Worm (Caenorhabditis elegans): ENCODE data around the gene ugt-8.

Gene ugt-8

DNA sequence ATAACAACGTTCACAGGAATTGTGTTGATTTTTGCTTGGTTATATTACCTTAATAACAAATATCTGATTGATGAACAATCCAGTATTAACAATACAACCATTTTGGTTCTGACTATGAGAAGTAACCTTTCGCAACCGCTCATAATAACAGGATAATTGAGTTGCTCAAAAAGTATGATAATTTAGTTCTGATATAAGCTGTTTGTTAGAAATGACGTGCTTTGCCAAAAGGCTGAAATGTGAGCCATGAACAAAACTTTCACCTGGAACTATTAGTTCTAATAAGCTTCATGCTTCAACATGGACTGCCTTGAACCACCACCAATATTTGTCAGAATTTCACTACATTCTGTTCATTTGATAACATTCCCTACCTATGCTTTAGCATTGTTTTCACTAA, 20.9 kb downstream of the ugt-8 start, which contains the start of gene srh-20:
TSS of gene srh-20 (plus strand) at position 301 of the 400 bp plus-strand sequence.
- TF ChIP-seq hmbx-1 (tag; optimal IDR thresholded peaks at IDR 0.05) (no peak), ceh-13 (GFP tag; optimal IDR thresholded peaks at IDR 0.05) (no peak), sea-1 (GFP tag; conservative IDR thresholded peaks at IDR 0.05) (no peak), F13C5.2 (tag; optimal IDR thresholded peaks at IDR 0.05) (no peak), aly-1 (tag; optimal IDR thresholded peaks at IDR 0.05) (no peak), ama-1 (optimal IDR thresholded peaks at IDR 0.05) (no peak), tbx-11 (GFP tag; IDR thresholded peaks at IDR 0.05) (no peak), pes-1 (GFP tag; IDR thresholded peaks at IDR 0.05) (no peak), tbx-37 (GFP tag; conservative IDR thresholded peaks at IDR 0.05) (no peak), hmg-4 (GFP tag; optimal IDR thresholded peaks at IDR 0.05) (no peak), ceh-36 (tag; optimal IDR thresholded peaks at IDR 0.05) (no peak), B0310.2 (tag; optimal IDR thresholded peaks at IDR 0.05) (no peak), flt-1 (GFP tag; IDR thresholded peaks at IDR 0.05) (no peak), scrt-1 (GFP tag; IDR thresholded peaks at IDR 0.05) (no peak), ets-7 (tag; optimal IDR thresholded peaks at IDR 0.05) (no peak), hnd-1 (tag; optimal IDR thresholded peaks at IDR 0.05) (no peak), tra-4 (tag; optimal IDR thresholded peaks at IDR 0.05) (no peak)

DNA sequence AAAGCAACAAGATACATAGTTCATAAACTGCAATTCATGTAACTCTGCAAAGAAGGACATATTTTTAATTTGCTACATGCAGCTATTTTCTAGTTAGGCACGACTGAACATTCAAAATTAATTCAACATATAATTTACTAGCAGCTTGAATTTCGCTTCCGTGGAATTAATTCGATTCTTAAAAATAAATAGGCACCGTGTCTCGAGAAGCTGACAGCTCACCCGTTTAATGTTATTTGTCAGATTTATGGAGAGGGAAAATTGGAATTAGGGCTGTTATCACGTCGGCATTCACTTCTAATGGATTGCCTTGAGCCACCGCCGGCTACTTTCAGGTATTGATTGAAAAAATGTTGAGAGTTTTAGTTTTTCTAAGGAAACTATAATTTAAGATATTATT, 22.6 kb downstream of the ugt-8 start, which contains the start of gene srh-21:
TSS of gene srh-21 (plus strand) at position 301 of the 400 bp plus-strand sequence.
- no peak for TF ChIP-seq hmg-4 (GFP tag; optimal IDR thresholded peaks at IDR 0.05)
- TF ChIP-seq hnd-1 (tag; optimal IDR thresholded peaks at IDR 0.05) = no peak
- TF ChIP-seq scrt-1 (GFP tag; IDR thresholded peaks at IDR 0.05) = no peak
- TF ChIP-seq ama-1 (optimal IDR thresholded peaks at IDR 0.05) = no peak
- TF ChIP-seq tra-4 (tag; optimal IDR thresholded peaks at IDR 0.05) = no peak
- TF ChIP-seq sea-1 (GFP tag; conservative IDR thresholded peaks at IDR 0.05) = no peak
- no peak for TF ChIP-seq ets-7 (tag; optimal IDR thresholded peaks at IDR 0.05)
- no peak for TF ChIP-seq flt-1 (GFP tag; IDR thresholded peaks at IDR 0.05)
- no peak for TF ChIP-seq aly-1 (tag; optimal IDR thresholded peaks at IDR 0.05)
- no peak for TF ChIP-seq pes-1 (GFP tag; IDR thresholded peaks at IDR 0.05)
- no peak for TF ChIP-seq hmbx-1 (tag; optimal IDR thresholded peaks at IDR 0.05)
- TF ChIP-seq F13C5.2 (tag; optimal IDR thresholded peaks at IDR 0.05) = no peak
- no peak for TF ChIP-seq tbx-37 (GFP tag; conservative IDR thresholded peaks at IDR 0.05)
- no peak for TF ChIP-seq tbx-11 (GFP tag; IDR thresholded peaks at IDR 0.05)
- TF ChIP-seq B0310.2 (tag; optimal IDR thresholded peaks at IDR 0.05) = no peak
- no peak for TF ChIP-seq ceh-13 (GFP tag; optimal IDR thresholded peaks at IDR 0.05)

DNA sequence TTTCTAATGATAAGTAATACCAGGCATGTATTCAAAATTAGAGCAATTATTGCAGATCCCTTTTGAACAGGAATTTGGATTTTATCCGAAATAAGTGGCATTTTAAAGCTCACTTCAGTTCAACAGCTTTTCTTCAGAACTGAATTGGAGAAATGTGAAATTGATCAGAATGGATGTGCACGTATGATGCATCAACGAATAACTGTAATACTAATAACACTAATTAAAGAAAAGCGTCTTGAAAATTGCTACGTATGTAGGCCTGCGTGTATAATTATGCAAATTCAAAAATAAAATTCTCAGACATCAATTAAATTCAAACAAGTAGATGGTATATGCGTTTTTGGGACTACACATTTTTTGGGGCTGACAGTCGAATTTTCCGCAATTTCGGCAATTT, 26.1 kb downstream of the ugt-8 start, which contains the start of gene str-205:
TSS of gene str-205 (minus strand) at position 101 of the 400 bp plus-strand sequence.
- TF ChIP-seq tra-4 (tag; optimal IDR thresholded peaks at IDR 0.05) (no peak), tbx-11 (GFP tag; IDR thresholded peaks at IDR 0.05) (no peak), ama-1 (optimal IDR thresholded peaks at IDR 0.05) (no peak), tbx-37 (GFP tag; conservative IDR thresholded peaks at IDR 0.05) (no peak), hmg-4 (GFP tag; optimal IDR thresholded peaks at IDR 0.05) (no peak), F13C5.2 (tag; optimal IDR thresholded peaks at IDR 0.05) (no peak), pes-1 (GFP tag; IDR thresholded peaks at IDR 0.05) (no peak), aly-1 (tag; optimal IDR thresholded peaks at IDR 0.05) (no peak), B0310.2 (tag; optimal IDR thresholded peaks at IDR 0.05) (no peak), hnd-1 (tag; optimal IDR thresholded peaks at IDR 0.05) (no peak), hmbx-1 (tag; optimal IDR thresholded peaks at IDR 0.05) (no peak), ets-7 (tag; optimal IDR thresholded peaks at IDR 0.05) (no peak), sea-1 (GFP tag; conservative IDR thresholded peaks at IDR 0.05) (no peak), ceh-13 (GFP tag; optimal IDR thresholded peaks at IDR 0.05) (no peak)

DNA sequence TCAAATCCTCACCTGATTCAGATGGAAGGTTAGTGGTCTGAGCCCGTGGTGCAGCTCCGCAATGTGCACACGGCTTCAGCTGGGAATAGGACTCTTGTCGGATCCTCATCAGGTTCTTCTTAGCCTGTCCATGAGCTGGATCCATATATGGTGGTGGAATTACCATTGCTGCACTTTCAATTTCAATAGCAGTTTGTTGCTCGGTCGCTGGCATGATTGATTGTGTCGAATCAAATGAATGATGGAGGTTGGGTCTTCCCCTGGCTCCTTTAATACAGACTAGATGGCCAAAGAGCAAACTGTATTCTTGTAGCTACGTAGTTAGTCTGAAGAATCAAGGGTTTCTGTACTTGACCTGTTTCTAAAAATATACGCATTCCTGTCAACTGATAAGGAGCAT, 29.1 kb downstream of the ugt-8 start, which contains the start of gene C02E7.10:
TSS of gene C02E7.10 (minus strand) at position 232 of the 400 bp plus-strand sequence.
- TF ChIP-seq tbx-37 (GFP tag; conservative IDR thresholded peaks at IDR 0.05) = no peak
- no peak for TF ChIP-seq hmg-4 (GFP tag; optimal IDR thresholded peaks at IDR 0.05)
- TF ChIP-seq F13C5.2 (tag; optimal IDR thresholded peaks at IDR 0.05) = no peak
- no peak for TF ChIP-seq pes-1 (GFP tag; IDR thresholded peaks at IDR 0.05)
- TF ChIP-seq ets-7 (tag; optimal IDR thresholded peaks at IDR 0.05) = no peak
- no peak for TF ChIP-seq aly-1 (tag; optimal IDR thresholded peaks at IDR 0.05)

DNA sequence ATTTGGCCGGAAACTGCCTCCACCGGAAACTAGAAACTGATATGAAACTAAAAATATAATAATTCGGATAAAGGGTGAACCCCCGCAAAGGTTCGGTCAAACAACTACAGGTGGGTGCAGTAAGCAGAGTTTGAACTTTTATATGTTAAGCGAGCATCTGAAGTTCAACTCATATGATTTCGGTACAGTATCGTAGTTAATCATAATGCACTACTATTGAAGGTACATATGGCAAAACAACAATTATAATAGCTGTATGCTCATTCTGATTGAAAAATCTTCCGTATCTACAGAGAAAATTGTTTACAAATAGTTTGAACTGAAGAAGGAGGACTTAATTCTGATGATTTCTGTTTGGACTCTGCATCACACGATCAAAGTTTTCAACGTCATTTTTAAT, 29.5 kb downstream of the ugt-8 start:
- TF ChIP-seq B0310.2 (tag; optimal IDR thresholded peaks at IDR 0.05) (no peak), ceh-36 (tag; optimal IDR thresholded peaks at IDR 0.05) (no peak), scrt-1 (GFP tag; IDR thresholded peaks at IDR 0.05) (no peak), hmbx-1 (tag; optimal IDR thresholded peaks at IDR 0.05) (no peak), hmg-4 (GFP tag; optimal IDR thresholded peaks at IDR 0.05) (no peak), tbx-11 (GFP tag; IDR thresholded peaks at IDR 0.05) (no peak), tra-4 (tag; optimal IDR thresholded peaks at IDR 0.05) (no peak), ets-7 (tag; optimal IDR thresholded peaks at IDR 0.05) (no peak), tbx-37 (GFP tag; conservative IDR thresholded peaks at IDR 0.05) (no peak), hnd-1 (tag; optimal IDR thresholded peaks at IDR 0.05) (no peak), sea-1 (GFP tag; conservative IDR thresholded peaks at IDR 0.05) (no peak), pes-1 (GFP tag; IDR thresholded peaks at IDR 0.05) (no peak), ceh-13 (GFP tag; optimal IDR thresholded peaks at IDR 0.05) (no peak)

DNA sequence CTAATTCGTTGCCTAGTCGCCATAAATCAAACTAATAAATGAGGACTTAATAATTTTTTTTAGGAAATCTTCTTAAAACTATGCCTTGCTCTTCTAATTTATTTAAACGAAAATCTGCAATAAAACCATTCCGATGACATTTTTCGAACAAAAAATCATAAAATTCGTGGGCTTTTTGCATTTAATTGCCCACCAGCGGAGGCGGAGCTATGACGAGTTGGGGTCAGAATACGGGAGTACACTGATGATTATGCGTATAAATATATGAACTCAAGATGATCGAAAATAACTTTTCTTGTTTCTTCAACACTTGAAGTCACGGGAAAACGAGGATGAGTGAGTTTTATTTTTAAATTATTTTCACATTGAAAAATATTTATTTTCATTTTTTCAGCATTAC, 30.7 kb downstream of the ugt-8 start, which contains the start of gene catp-2:
TSS of gene catp-2 (plus strand) at position 301 of the 400 bp plus-strand sequence.
- TF ChIP-seq ets-7 (tag; optimal IDR thresholded peaks at IDR 0.05) (no peak), tbx-37 (GFP tag; conservative IDR thresholded peaks at IDR 0.05) (no peak), tbx-11 (GFP tag; IDR thresholded peaks at IDR 0.05) (no peak)

DNA sequence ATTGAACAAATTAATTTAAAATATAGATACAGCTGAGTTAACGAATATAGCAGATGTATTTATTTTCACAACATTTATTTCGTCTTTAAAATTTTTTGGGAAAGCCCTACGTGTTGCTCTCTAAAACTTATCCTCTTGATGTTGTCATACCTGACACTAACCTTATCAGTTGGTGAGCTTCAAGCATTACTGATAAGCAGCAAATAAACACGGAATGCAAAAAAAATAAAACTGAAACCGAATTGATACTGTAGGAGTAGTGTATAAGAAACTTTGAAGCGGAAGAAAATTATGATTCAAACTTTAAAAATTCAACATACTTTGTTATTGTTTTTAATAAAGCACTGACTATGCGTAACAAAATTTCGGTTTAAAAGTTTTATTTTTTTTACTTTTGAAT, 31.4 kb downstream of the ugt-8 start:
- TF ChIP-seq aly-1 (tag; optimal IDR thresholded peaks at IDR 0.05) = no peak
- TF ChIP-seq ceh-36 (tag; optimal IDR thresholded peaks at IDR 0.05) = no peak
- no peak for TF ChIP-seq F13C5.2 (tag; optimal IDR thresholded peaks at IDR 0.05)
- TF ChIP-seq ama-1 (optimal IDR thresholded peaks at IDR 0.05) = no peak
- no peak for TF ChIP-seq B0310.2 (tag; optimal IDR thresholded peaks at IDR 0.05)
- TF ChIP-seq pes-1 (GFP tag; IDR thresholded peaks at IDR 0.05) = no peak

DNA sequence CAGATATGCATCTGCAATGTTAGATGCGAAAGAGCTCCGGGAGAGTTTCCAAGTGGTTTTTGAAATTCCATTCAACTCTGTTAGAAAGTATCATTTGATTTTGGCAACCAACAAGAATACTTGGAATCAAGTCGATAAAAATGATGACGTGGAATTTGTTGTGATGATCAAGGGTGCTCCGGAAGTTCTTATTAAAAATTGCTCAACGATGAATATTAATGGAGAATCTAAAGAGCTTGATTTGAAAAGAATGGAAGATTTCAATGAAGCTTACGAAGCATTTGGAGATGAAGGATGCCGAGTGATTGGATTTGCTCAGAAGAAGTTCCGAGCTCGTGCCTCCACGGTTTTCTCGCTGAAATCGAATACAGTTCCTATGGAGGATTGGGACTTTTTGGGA, 33.6 kb downstream of the ugt-8 start:
- TF ChIP-seq ets-7 (tag; optimal IDR thresholded peaks at IDR 0.05) = no peak
- no peak for TF ChIP-seq B0310.2 (tag; optimal IDR thresholded peaks at IDR 0.05)
- no peak for TF ChIP-seq ama-1 (optimal IDR thresholded peaks at IDR 0.05)
- no peak for TF ChIP-seq tbx-37 (GFP tag; conservative IDR thresholded peaks at IDR 0.05)
- no peak for TF ChIP-seq hnd-1 (tag; optimal IDR thresholded peaks at IDR 0.05)
- no peak for TF ChIP-seq pes-1 (GFP tag; IDR thresholded peaks at IDR 0.05)
